Worm (Caenorhabditis elegans) whole organism, late embryonic: ENCODE results near the gene sri-21.
"Not testable (repeated sequence)": the region's sequence is repeated elsewhere in the genome, so short reads cannot be mapped to it uniquely, and the experiment has no call there.

ENCODE experiments used
- K02D7.2 ChIP-seq: sonication (generic microtip); optimal IDR thresholded peaks from 2 replicates; lab custom pipeline; 2017; ENCODE audit warnings: mild to moderate bottlenecking, missing genetic modification characterization, missing compliant biosample characterization
- T23F11.4 ChIP-seq: fragments of 200-800 bp; sonication (Bioruptor generic); optimal IDR thresholded peaks from 2 replicates; lab custom pipeline; 2018; ENCODE audit warnings: mild to moderate bottlenecking, missing genetic modification characterization, missing compliant biosample characterization
- Y22D7AL.16 ChIP-seq: sonication (generic microtip); optimal IDR thresholded peaks from 2 replicates; lab custom pipeline; 2016; ENCODE audit warnings: missing genetic modification characterization, missing compliant biosample characterization
- ceh-18 ChIP-seq: sonication (generic microtip); optimal IDR thresholded peaks from 2 replicates; lab custom pipeline; 2016; ENCODE audit warnings: missing genetic modification characterization, missing compliant biosample characterization
- ceh-2 ChIP-seq: sonication (generic microtip); optimal IDR thresholded peaks from 2 replicates; lab custom pipeline; 2016; ENCODE audit warnings: missing genotype, missing genetic modification characterization, missing compliant biosample characterization
- ceh-22 ChIP-seq: sonication (generic microtip); optimal IDR thresholded peaks from 2 replicates; lab custom pipeline; 2017; ENCODE audit warnings: missing biosample characterization, missing genetic modification characterization
- ceh-31 ChIP-seq: sonication (generic microtip); optimal IDR thresholded peaks from 2 replicates; lab custom pipeline; 2016; ENCODE audit warnings: missing genetic modification characterization, missing compliant biosample characterization
- ceh-34 ChIP-seq: sonication (generic microtip); optimal IDR thresholded peaks from 2 replicates; lab custom pipeline; 2016; ENCODE audit warnings: mild to moderate bottlenecking, missing genetic modification characterization, missing compliant biosample characterization
- dve-1 ChIP-seq: sonication (generic microtip); optimal IDR thresholded peaks from 2 replicates; lab custom pipeline; 2017; ENCODE audit warnings: antibody characterized with exemption, mild to moderate bottlenecking, missing genetic modification characterization, missing compliant biosample characterization
- ets-4 ChIP-seq: sonication (generic microtip); optimal IDR thresholded peaks from 2 replicates; lab custom pipeline; 2016; ENCODE audit warnings: missing genetic modification characterization, missing compliant biosample characterization
- fkh-10 ChIP-seq: fragments of 150-350 bp; optimal IDR thresholded peaks from 2 replicates; lab custom pipeline; 2014; ENCODE audit warnings: missing biosample characterization, missing genetic modification reagents, missing genetic modification characterization
- gmeb-2 ChIP-seq: sonication (generic microtip); optimal IDR thresholded peaks from 2 replicates; lab custom pipeline; 2016; ENCODE audit warnings: missing genetic modification characterization, inconsistent platforms, missing compliant biosample characterization
- hlh-13 ChIP-seq: fragments of 200-800 bp; sonication (Bioruptor generic); optimal IDR thresholded peaks from 2 replicates; lab custom pipeline; 2018; ENCODE audit warnings: mild to moderate bottlenecking, missing genetic modification characterization, missing compliant biosample characterization
- hlh-15 ChIP-seq: sonication (generic microtip); optimal IDR thresholded peaks from 2 replicates; lab custom pipeline; 2016; ENCODE audit warnings: missing genetic modification characterization, missing compliant biosample characterization
- hlh-30 ChIP-seq: sonication (generic microtip); optimal IDR thresholded peaks from 2 replicates; lab custom pipeline; 2017; ENCODE audit warnings: antibody characterized with exemption, missing genetic modification characterization, missing compliant biosample characterization; ENCODE audit not compliant: insufficient read depth
- madf-2 ChIP-seq: sonication (generic microtip); optimal IDR thresholded peaks from 2 replicates; lab custom pipeline; 2017; ENCODE audit warnings: missing genetic modification characterization, missing compliant biosample characterization
- mec-3 ChIP-seq: sonication (generic microtip); optimal IDR thresholded peaks from 2 replicates; lab custom pipeline; 2016; ENCODE audit warnings: borderline replicate concordance, missing genetic modification characterization, missing compliant biosample characterization
- nhr-11 ChIP-seq: fragments of 150-350 bp; optimal IDR thresholded peaks from 2 replicates; lab custom pipeline; 2014; ENCODE audit warnings: missing biosample characterization, missing genetic modification characterization
- pat-9 ChIP-seq: fragments of 200-800 bp; sonication (Bioruptor generic); optimal IDR thresholded peaks from 2 replicates; lab custom pipeline; 2018; ENCODE audit warnings: mild to moderate bottlenecking, missing genetic modification characterization, moderate library complexity, missing compliant biosample characterization
- pha-4 ChIP-seq: fragments of 150-350 bp; optimal IDR thresholded peaks from 2 replicates; lab custom pipeline; 2018; ENCODE audit warnings: missing biosample characterization, missing genetic modification reagents, missing genetic modification characterization
- pqm-1 ChIP-seq: sonication (generic microtip); optimal IDR thresholded peaks from 2 replicates; lab custom pipeline; 2016; ENCODE audit warnings: missing genetic modification characterization, missing compliant biosample characterization
- pros-1 ChIP-seq: fragments of 150-350 bp; optimal IDR thresholded peaks from 2 replicates; lab custom pipeline; 2014; ENCODE audit warnings: missing biosample characterization, missing genetic modification reagents, missing genetic modification characterization
- rnt-1 ChIP-seq: sonication (generic microtip); optimal IDR thresholded peaks from 2 replicates; lab custom pipeline; 2016; ENCODE audit warnings: missing genetic modification characterization, missing compliant biosample characterization
- sdc-2 ChIP-seq: sonication (generic microtip); optimal IDR thresholded peaks from 2 replicates; lab custom pipeline; 2016; ENCODE audit warnings: missing genotype, missing genetic modification characterization, missing compliant biosample characterization
- sox-2 ChIP-seq: fragments of 200-800 bp; sonication (Bioruptor generic); IDR thresholded peaks from 2 replicates; pipeline ENCODE4 v1.3.6; 2022; ENCODE audit warnings: missing genetic modification reagents, missing genetic modification characterization, missing compliant biosample characterization
- sox-4 ChIP-seq: sonication (generic microtip); optimal IDR thresholded peaks from 2 replicates; lab custom pipeline; 2017; ENCODE audit warnings: mild to moderate bottlenecking, missing genetic modification characterization, inconsistent platforms, missing compliant biosample characterization
- syd-9 ChIP-seq: sonication (generic microtip); optimal IDR thresholded peaks from 2 replicates; lab custom pipeline; 2016; ENCODE audit warnings: mild to moderate bottlenecking, missing genetic modification characterization, moderate library complexity, missing compliant biosample characterization
- tbx-7 ChIP-seq: sonication (generic microtip); optimal IDR thresholded peaks from 2 replicates; lab custom pipeline; 2016; ENCODE audit warnings: missing genotype, missing genetic modification characterization, missing compliant biosample characterization
- unc-42 ChIP-seq: sonication (generic microtip); optimal IDR thresholded peaks from 2 replicates; lab custom pipeline; 2016; ENCODE audit warnings: missing genotype, missing genetic modification characterization, missing compliant biosample characterization

Gene sri-21

ce11 chrV:3558744-3559143 is 9.1 kb downstream of the sri-21 start, which contains the start of gene T24A6.1:
Gene T24A6.1 (plus strand): TSS chrV:3559044.
- not testable (repeated sequence) for TF ChIP-seq pat-9, syd-9, unc-42 (tag; lab: Kevin White, UChicago)
- TF ChIP-seq, all 69 proteins: peak for 0; not testable (repeated sequence) for 69

ce11 chrV:3562824-3563223 is 13.2 kb downstream of the sri-21 start, which contains the start of gene T24A6.16:
Gene T24A6.16 (minus strand): TSS chrV:3562924.
- TF ChIP-seq ceh-2 (tag; lab: Kevin White, UChicago); rnt-1; ceh-34 (tag; lab: Kevin White, UChicago): not testable (repeated sequence)

- TF ChIP-seq fkh-10 (GFP tag; lab: Kevin White, UChicago); ceh-22 (tag; lab: Kevin White, UChicago); pat-9 (tag; lab: Kevin White, UChicago): not testable (repeated sequence)
Measured at ce11 chrV:3564335-3564734, 14.7 kb downstream of the sri-21 start, which contains the start of gene T24A6.17. Gene T24A6.17 (minus strand): TSS chrV:3564435.

- TF ChIP-seq pha-4, tbx-7, sdc-2 (tag; lab: Kevin White, UChicago): not testable (repeated sequence)
Measured at ce11 chrV:3570695-3571094, 21.0 kb downstream of the sri-21 start, which contains the start of gene F40C5.2. Gene F40C5.2 (plus strand): TSS chrV:3570995.

DNA sequence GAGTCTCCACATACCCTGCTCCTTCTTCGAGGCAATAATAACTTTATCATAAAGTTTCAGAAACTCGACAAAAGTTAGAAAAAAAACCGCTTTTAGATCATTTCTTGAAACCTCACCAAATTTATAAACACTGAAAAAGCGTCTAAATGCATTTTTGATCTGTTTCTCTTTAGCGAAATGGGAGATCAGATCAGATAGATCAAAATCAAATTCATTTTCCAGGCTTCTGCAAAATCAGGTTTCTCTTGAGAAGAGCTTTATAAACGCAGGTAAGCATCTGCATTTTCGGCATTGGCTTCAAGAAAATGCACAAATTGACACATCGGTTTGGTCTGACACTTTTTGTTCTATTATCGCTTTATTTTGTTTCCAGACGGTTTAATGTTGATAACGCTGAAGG is 22.8 kb downstream of the sri-21 start, which contains the start of gene F40C5.1:
TSS of gene F40C5.1 (plus strand) at position 301 of the 400 bp plus-strand sequence.
- TF ChIP-seq Y22D7AL.16 (tag; lab: Kevin White, UChicago); mec-3 (tag; lab: Kevin White, UChicago); ets-4: not testable (repeated sequence)
- TF ChIP-seq, all 69 proteins: peak for 0; not testable (repeated sequence) for 69

DNA sequence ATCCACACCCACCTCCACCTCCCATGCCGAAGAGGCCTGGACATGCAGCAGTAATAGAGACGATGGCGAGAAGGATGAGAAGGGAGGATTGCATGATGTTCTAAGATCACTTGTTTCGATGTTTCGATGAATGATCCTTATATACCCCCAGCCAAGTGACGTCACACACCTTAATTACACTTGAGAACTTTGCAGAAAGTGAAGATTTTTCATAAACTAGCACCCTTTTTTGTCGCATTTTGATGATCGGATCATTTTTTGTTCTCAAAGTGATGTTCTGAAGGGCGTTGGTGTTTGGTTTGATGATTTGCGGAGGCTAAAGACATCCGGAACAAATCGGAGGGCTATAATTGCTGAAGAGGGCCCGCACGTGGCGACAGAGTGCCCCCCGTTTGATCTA is 26.1 kb downstream of the sri-21 start, which contains the start of gene grl-27:
TSS of gene grl-27 (minus strand) at position 101 of the 400 bp plus-strand sequence.
- TF ChIP-seq hlh-13 (GFP tag; lab: Kevin White, UChicago), result no peak
- no peak for TF ChIP-seq gmeb-2
- TF ChIP-seq ceh-18 (tag; lab: Kevin White, UChicago), result no peak
- no peak for TF ChIP-seq fkh-10 (GFP tag; lab: Kevin White, UChicago)
- no peak for TF ChIP-seq hlh-30 (tag; lab: Kevin White, UChicago)
- TF ChIP-seq nhr-11 (tag; lab: Kevin White, UChicago), result no peak
- TF ChIP-seq ceh-31 (tag; lab: Kevin White, UChicago), result no peak
- no peak for TF ChIP-seq ceh-2 (tag; lab: Kevin White, UChicago)
- no peak for TF ChIP-seq pqm-1 (tag; lab: Kevin White, UChicago)
- TF ChIP-seq sdc-2 (tag; lab: Kevin White, UChicago), result no peak
- TF ChIP-seq, all 69 proteins: peak for 0

ce11 chrV:3578813-3579212 is 29.2 kb downstream of the sri-21 start, which contains the start of gene pygl-1:
Gene pygl-1 (plus strand): TSS chrV:3579023.
- TF ChIP-seq pros-1, result no peak
- no peak for TF ChIP-seq ceh-34 (tag; lab: Kevin White, UChicago)
- TF ChIP-seq sox-2 (GFP tag; lab: Robert Waterston, UW), result no peak
- no peak for TF ChIP-seq gmeb-2
- TF ChIP-seq hlh-15 (tag; lab: Kevin White, UChicago), result no peak
- TF ChIP-seq dve-1, result no peak
- TF ChIP-seq unc-42 (tag; lab: Kevin White, UChicago), result no peak
- TF ChIP-seq Y22D7AL.16 (tag; lab: Kevin White, UChicago), result no peak
- TF ChIP-seq mec-3 (tag; lab: Kevin White, UChicago), result no peak
- TF ChIP-seq pat-9 (tag; lab: Kevin White, UChicago), result no peak
- TF ChIP-seq sox-4 (tag; lab: Kevin White, UChicago), result no peak
- TF ChIP-seq tbx-7 (tag; lab: Kevin White, UChicago), result no peak
- TF ChIP-seq madf-2 (tag; lab: Kevin White, UChicago), result no peak
- TF ChIP-seq K02D7.2 (tag; lab: Kevin White, UChicago), result no peak
- no peak for TF ChIP-seq T23F11.4 (GFP tag; lab: Kevin White, UChicago)
- no peak for TF ChIP-seq ceh-22 (tag; lab: Kevin White, UChicago)
